Worm (Caenorhabditis elegans): ENCODE measurements around the gene lcmt-1.

ce11 chrIII:4357438-4357837 is 14.2 kb downstream of the lcmt-1 start:
- TF ChIP-seq cey-2 (tag; optimal IDR thresholded peaks at IDR 0.05; ENCODE audit: borderline replicate concordance, insufficient read depth) (no peak), tag-97 (GFP tag; IDR thresholded peaks at IDR 0.05) (no peak), madf-9 (GFP tag; conservative IDR thresholded peaks at IDR 0.05) (no peak)

Measured in whole organism, L4 larva.